Fruit fly (Drosophila melanogaster) whole organism, embryonic: Measurements from ENCODE around the gene CG31102.

Experiments used
- CG10147 ChIP-seq: fragments of 200-800 bp; sonication (Bioruptor generic); optimal IDR thresholded peaks from 2 replicates; lab custom pipeline; 2019; ENCODE audit warnings: missing biosample characterization, mild to moderate bottlenecking, missing genetic modification characterization, moderate library complexity
- CG11504 ChIP-seq: fragments of 200-800 bp; sonication (Bioruptor generic); optimal IDR thresholded peaks from 3 replicates; lab custom pipeline; 2019; ENCODE audit warnings: missing biosample characterization, mild to moderate bottlenecking, missing genetic modification characterization, moderate library complexity
- CG11695 ChIP-seq: fragments of 200-800 bp; sonication (Bioruptor generic); IDR thresholded peaks from 3 replicates; pipeline ENCODE4 v1.3.6; 2022; ENCODE audit warnings: missing biosample characterization, missing genetic modification characterization
- CG12071 ChIP-seq: fragments of 200-800 bp; sonication (Bioruptor generic); optimal IDR thresholded peaks from 3 replicates; lab custom pipeline; 2018; ENCODE audit warnings: missing biosample characterization, mild to moderate bottlenecking, missing genetic modification characterization
- CG13287 ChIP-seq: fragments of 200-800 bp; sonication (Bioruptor generic); IDR thresholded peaks from 2 replicates; pipeline ENCODE4 v1.3.6; 2022; ENCODE audit warnings: missing biosample characterization, missing genetic modification characterization; ENCODE audit not compliant: partially characterized antibody
- CG3065 ChIP-seq: fragments of 200-800 bp; sonication (Bioruptor generic); optimal IDR thresholded peaks from 2 replicates; lab custom pipeline; 2016; ENCODE audit warnings: missing biosample characterization, missing genetic modification characterization
- CG3163 ChIP-seq: fragments of 200-800 bp; sonication (Bioruptor generic); optimal IDR thresholded peaks from 3 replicates; lab custom pipeline; 2016; ENCODE audit warnings: missing biosample characterization, missing genetic modification characterization
- CG32767 ChIP-seq: fragments of 200-800 bp; sonication (Bioruptor generic); IDR thresholded peaks from 2 replicates; pipeline ENCODE4 v1.3.6; 2022; ENCODE audit warnings: missing biosample characterization, missing genetic modification characterization
- CG32772 ChIP-seq: fragments of 200-800 bp; sonication (Bioruptor generic); IDR thresholded peaks from 2 replicates; pipeline ENCODE4 v1.3.6; 2022; ENCODE audit warnings: missing biosample characterization, missing genetic modification characterization
- CG3407 ChIP-seq: fragments of 200-800 bp; sonication (Bioruptor generic); optimal IDR thresholded peaks from 2 replicates; lab custom pipeline; 2018; ENCODE audit warnings: missing biosample characterization, mild to moderate bottlenecking, missing genetic modification characterization
- CG4360 ChIP-seq: fragments of 200-800 bp; sonication (Bioruptor generic); IDR thresholded peaks from 2 replicates; pipeline ENCODE4 v1.3.6; 2022; ENCODE audit warnings: missing biosample characterization, missing genetic modification characterization
- CG6175 ChIP-seq: fragments of 200-800 bp; sonication (Bioruptor generic); IDR thresholded peaks from 3 replicates; pipeline ENCODE4 v1.3.6; 2022; ENCODE audit warnings: missing biosample characterization, missing genetic modification characterization
- CG6254 ChIP-seq: fragments of 200-800 bp; sonication (Bioruptor generic); optimal IDR thresholded peaks from 3 replicates; lab custom pipeline; 2017; ENCODE audit warnings: mild to moderate bottlenecking, missing biosample characterization, missing genetic modification reagents, missing genetic modification characterization
- CoRest ChIP-seq: fragments of 200-800 bp; sonication (Bioruptor generic); optimal IDR thresholded peaks from 3 replicates; lab custom pipeline; 2018; ENCODE audit warnings: missing biosample characterization, mild to moderate bottlenecking, missing genetic modification characterization, moderate library complexity
- CrebB ChIP-seq: fragments of 200-800 bp; sonication (Bioruptor generic); optimal IDR thresholded peaks from 3 replicates; lab custom pipeline; 2018; ENCODE audit warnings: missing biosample characterization, mild to moderate bottlenecking, missing genetic modification characterization
- Deaf1 ChIP-seq: fragments of 200-800 bp; optimal IDR thresholded peaks from 3 replicates; lab custom pipeline; 2019; ENCODE audit warnings: missing biosample characterization, mild to moderate bottlenecking, missing genetic modification characterization, moderate library complexity
- Dek ChIP-seq: fragments of 200-800 bp; sonication (Bioruptor generic); optimal IDR thresholded peaks from 3 replicates; lab custom pipeline; 2019; ENCODE audit warnings: missing biosample characterization, mild to moderate bottlenecking, missing genetic modification characterization, moderate library complexity
- Dip2 ChIP-seq: fragments of 200-800 bp; sonication (Bioruptor generic); IDR thresholded peaks from 2 replicates; pipeline ENCODE4 v1.3.6; 2022; ENCODE audit warnings: missing biosample characterization, missing genetic modification characterization
- Fer1 ChIP-seq: fragments of 200-800 bp; sonication (Bioruptor generic); optimal IDR thresholded peaks from 2 replicates; lab custom pipeline; 2017; ENCODE audit warnings: missing biosample characterization, mild to moderate bottlenecking, missing genetic modification characterization
- HmgZ ChIP-seq: fragments of 200-800 bp; sonication (Bioruptor generic); optimal IDR thresholded peaks from 2 replicates; lab custom pipeline; 2018; ENCODE audit warnings: missing biosample characterization, mild to moderate bottlenecking, missing genetic modification characterization
- PHDP ChIP-seq: fragments of 200-800 bp; sonication (Bioruptor generic); optimal IDR thresholded peaks from 3 replicates; lab custom pipeline; 2018; ENCODE audit warnings: missing biosample characterization, mild to moderate bottlenecking, missing genetic modification characterization, moderate library complexity
- Sin3A ChIP-seq: fragments of >200 bp; optimal IDR thresholded peaks from 2 replicates; lab custom pipeline; 2018
- Tbp ChIP-seq: fragments of >200 bp; optimal IDR thresholded peaks from 2 replicates; lab custom pipeline; 2018; ENCODE audit warnings: missing biosample characterization, missing genetic modification characterization
- Trl ChIP-seq, 3 experiments: fragments of >200 bp in 2 of 3; fragments of 200-800 bp in 1 of 3; sonication (Bioruptor generic) in 1 of 3; optimal IDR thresholded peaks; 2 replicates in 1 of 3; 3 replicates in 2 of 3; lab custom pipeline; 2016 to 2017; ENCODE audit warnings: missing biosample characterization in 1 of 3, missing genetic modification characterization in 1 of 3
- ara ChIP-seq: fragments of 200-800 bp; sonication (Bioruptor generic); IDR thresholded peaks from 2 replicates; pipeline ENCODE4 v1.3.6; 2022; ENCODE audit warnings: missing biosample characterization, missing genetic modification characterization
- bigmax ChIP-seq: fragments of 200-800 bp; sonication (Bioruptor generic); optimal IDR thresholded peaks from 2 replicates; lab custom pipeline; 2018; ENCODE audit warnings: missing biosample characterization, mild to moderate bottlenecking, missing genetic modification characterization
- cas ChIP-seq: fragments of 200-800 bp; sonication (Bioruptor generic); IDR thresholded peaks from 2 replicates; pipeline ENCODE4 v1.3.6; 2022; ENCODE audit warnings: missing biosample characterization, missing genetic modification characterization
- chinmo ChIP-seq: fragments of 200-800 bp; sonication (Bioruptor generic); IDR thresholded peaks from 4 replicates; pipeline ENCODE4 v1.3.6; 2022; ENCODE audit warnings: missing biosample characterization, missing genetic modification characterization; ENCODE audit not compliant: partially characterized antibody
- croc ChIP-seq: fragments of 200-800 bp; sonication (Bioruptor generic); conservative IDR thresholded peaks from 3 replicates; pipeline ENCODE4 v1.3.6; 2022; ENCODE audit warnings: missing biosample characterization, missing genetic modification characterization
- crol ChIP-seq: fragments of 200-800 bp; sonication (Bioruptor generic); IDR thresholded peaks from 2 replicates; pipeline ENCODE4 v1.3.6; 2022; ENCODE audit warnings: missing biosample characterization, missing genetic modification characterization
- dan ChIP-seq: fragments of 200-800 bp; sonication (Bioruptor generic); IDR thresholded peaks from 2 replicates; pipeline ENCODE4 v1.3.6; 2022; ENCODE audit warnings: missing biosample characterization, missing genetic modification characterization
- exex ChIP-seq: fragments of 200-800 bp; sonication (Bioruptor generic); optimal IDR thresholded peaks from 4 replicates; lab custom pipeline; 2018; ENCODE audit warnings: missing biosample characterization, mild to moderate bottlenecking, missing genetic modification characterization, moderate library complexity
- gce ChIP-seq: fragments of 200-800 bp; sonication (Bioruptor generic); IDR thresholded peaks from 3 replicates; pipeline ENCODE4 v1.3.6; 2022; ENCODE audit warnings: missing biosample characterization, missing genetic modification characterization
- grn ChIP-seq: fragments of 200-800 bp; sonication (Bioruptor generic); optimal IDR thresholded peaks from 3 replicates; lab custom pipeline; 2017; ENCODE audit warnings: missing biosample characterization, missing genetic modification characterization
- gro ChIP-seq: fragments of 200-800 bp; sonication (Bioruptor generic); optimal IDR thresholded peaks from 2 replicates; lab custom pipeline; 2016; ENCODE audit warnings: missing biosample characterization, missing genetic modification characterization
- hth ChIP-seq: fragments of >200 bp; optimal IDR thresholded peaks from 2 replicates; lab custom pipeline; 2017; ENCODE audit warnings: inconsistent platforms
- jing ChIP-seq: fragments of 200-800 bp; sonication (Bioruptor generic); optimal IDR thresholded peaks from 2 replicates; lab custom pipeline; 2018; ENCODE audit warnings: missing biosample characterization, mild to moderate bottlenecking, missing genetic modification characterization
- mld ChIP-seq: fragments of 200-800 bp; sonication (Bioruptor generic); IDR thresholded peaks from 3 replicates; pipeline ENCODE4 v1.3.6; 2022; ENCODE audit warnings: missing biosample characterization, missing genetic modification characterization; ENCODE audit not compliant: partially characterized antibody
- nom ChIP-seq: fragments of 200-800 bp; sonication (Bioruptor generic); optimal IDR thresholded peaks from 2 replicates; lab custom pipeline; 2017; ENCODE audit warnings: missing biosample characterization, missing genetic modification characterization, mild to moderate bottlenecking, moderate library complexity, missing genetic modification reagents
- row ChIP-seq: fragments of 200-800 bp; sonication (Bioruptor generic); IDR thresholded peaks from 3 replicates; pipeline ENCODE4 v1.3.6; 2022; ENCODE audit warnings: missing biosample characterization, missing genetic modification characterization
- sug ChIP-seq: fragments of 200-800 bp; optimal IDR thresholded peaks from 2 replicates; lab custom pipeline; 2019; ENCODE audit warnings: missing biosample characterization, mild to moderate bottlenecking, missing genetic modification characterization, moderate library complexity
- tx ChIP-seq: fragments of 200-800 bp; sonication (Bioruptor generic); optimal IDR thresholded peaks from 2 replicates; lab custom pipeline; 2016; ENCODE audit warnings: missing biosample characterization, missing genetic modification characterization
- wdn ChIP-seq: fragments of 200-800 bp; sonication (Bioruptor generic); IDR thresholded peaks from 2 replicates; pipeline ENCODE4 v1.3.6; 2022; ENCODE audit warnings: missing biosample characterization, missing genetic modification characterization
- wor ChIP-seq: fragments of 200-800 bp; sonication (Bioruptor generic); IDR thresholded peaks from 2 replicates; pipeline ENCODE4 v1.3.6; 2022; ENCODE audit warnings: missing biosample characterization, missing genetic modification characterization
- zen2 ChIP-seq: fragments of 200-800 bp; sonication (Bioruptor generic); IDR thresholded peaks from 3 replicates; pipeline ENCODE4 v1.3.6; 2022; ENCODE audit warnings: missing biosample characterization, missing genetic modification characterization; ENCODE audit not compliant: partially characterized antibody
- zfh1 ChIP-seq: fragments of 200-800 bp; sonication (Bioruptor generic); IDR thresholded peaks from 3 replicates; pipeline ENCODE4 v1.3.6; 2022; ENCODE audit warnings: missing biosample characterization, missing genetic modification characterization

CG31102 gene

DNA sequence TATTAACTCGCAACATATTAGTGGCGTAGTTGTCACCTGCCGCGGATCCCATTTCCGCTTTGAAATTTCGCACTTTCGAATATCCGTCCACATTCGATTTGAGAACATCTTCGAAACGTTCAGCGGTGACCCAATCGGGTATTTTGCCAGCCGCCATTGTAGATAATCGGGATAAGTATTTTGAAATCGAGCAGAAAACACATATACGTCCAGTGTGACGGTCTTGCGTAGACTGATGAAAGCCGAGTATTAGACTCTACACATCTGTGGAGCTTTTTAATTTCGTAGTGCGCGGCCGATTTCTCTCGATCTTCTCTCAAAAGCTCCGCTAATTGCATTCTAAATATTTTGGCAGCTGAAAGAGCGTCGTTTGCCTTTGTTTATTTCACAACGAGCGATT, 33.7 kb upstream of the CG31102 start, which contains the start of gene CHKov1 (continued):
- TF ChIP-seq CG6175 (no peak), gro (peak; percentile 0), CG10147 (no peak), sug (tag; lab: Kevin White, UChicago) (no peak), dan (no peak), bigmax (GFP tag; lab: Kevin White, UChicago) (no peak), CG32767 (GFP tag; lab: Robert Waterston, UW) (no peak), CG13287 (GFP tag; lab: Robert Waterston, UW) (peak; percentile 13; the same call in 1 of the 2 replicates), jing (no peak), hth (lab: Kevin White, UChicago) (no peak), CG3407 (no peak), Fer1 (GFP tag; lab: Kevin White, UChicago) (no peak), Sin3A (lab: Kevin White, UChicago) (no peak), tx (GFP tag; lab: Kevin White, UChicago) (no peak), HmgZ (peak; percentile 26), CrebB (tag; lab: Kevin White, UChicago) (peak; percentile 26), wor (GFP tag; lab: Robert Waterston, UW) (no peak), CG32772 (no peak), PHDP (tag; lab: Kevin White, UChicago) (no peak), exex (peak; percentile 41)

dm6 chr3R:25328540-25328939, 33.1 kb upstream of the CG31102 start:
- TF ChIP-seq row (GFP tag; lab: Robert Waterston, UW): 0 out of 3 replicates have a peak, but pooled peaks have one; percentile 6
- TF ChIP-seq chinmo (GFP tag; lab: Robert Waterston, UW): peak; percentile 59; the same call in 2 of the 4 replicates
- TF ChIP-seq gce: 0 out of 3 replicates have a peak, but pooled peaks have one; percentile 20
- peak; percentile 90 for TF ChIP-seq crol (GFP tag; lab: Robert Waterston, UW)
- 0 out of 3 replicates have a peak, but pooled peaks have one; percentile 16 for TF ChIP-seq zen2 (GFP tag; lab: Robert Waterston, UW)

DNA sequence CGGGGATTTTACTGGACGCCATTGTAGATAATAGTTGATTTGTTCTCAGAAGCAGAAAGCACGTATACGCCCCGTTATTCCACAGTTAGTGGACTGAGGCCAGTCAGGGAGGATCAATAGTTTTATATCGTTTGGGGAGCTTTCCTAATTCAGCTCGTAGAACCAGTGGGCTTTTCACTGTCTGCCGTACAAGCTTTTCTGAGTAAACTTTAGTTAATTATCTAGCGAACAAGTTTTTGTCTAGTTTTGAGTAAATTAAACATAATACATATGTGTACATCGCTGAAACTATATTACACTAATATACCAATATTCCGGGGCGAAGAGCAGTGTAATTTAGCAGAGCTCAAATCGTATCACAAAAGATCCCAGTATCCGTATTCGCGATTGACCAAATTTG, 27.3 kb upstream of the CG31102 start, which contains the start of gene CG10562:
CG10562 (minus strand) TSS at position 101 of the 400 bp plus-strand sequence.
- TF ChIP-seq Tbp (GFP tag; lab: Kevin White, UChicago): no peak
- no peak for TF ChIP-seq CG11504 (tag; lab: Kevin White, UChicago)
- TF ChIP-seq exex: peak; percentile 20

dm6 chr3R:25321681-25322080, 26.3 kb upstream of the CG31102 start:
- TF ChIP-seq exex (peak; percentile 65), Dek (tag; lab: Kevin White, UChicago) (no peak)

dm6 chr3R:25320898-25321297, 25.5 kb upstream of the CG31102 start:
- TF ChIP-seq cas (GFP tag; lab: Robert Waterston, UW) (no peak), wdn (GFP tag; lab: Robert Waterston, UW) (no peak), CG3065 (GFP tag; lab: Kevin White, UChicago) (no peak), zfh1 (no peak), CG11695 (GFP tag; lab: Robert Waterston, UW) (no peak), sug (tag; lab: Kevin White, UChicago) (peak; percentile 86), grn (GFP tag; lab: Kevin White, UChicago) (peak; percentile 69), Trl (optimal IDR thresholded peaks at IDR 0.05; lab: Kevin White, UChicago) (peak in 1 of 2 experiments; percentile 1), Trl (GFP tag; optimal IDR thresholded peaks at IDR 0.05; lab: Kevin White, UChicago) (no peak), CG3163 (GFP tag; lab: Kevin White, UChicago) (no peak), Deaf1 (tag; lab: Kevin White, UChicago) (no peak), CG6254 (GFP tag; lab: Kevin White, UChicago) (no peak), ara (GFP tag; lab: Robert Waterston, UW) (no peak), CG4360 (GFP tag; lab: Robert Waterston, UW) (no peak), mld (no peak), Dip2 (GFP tag; lab: Robert Waterston, UW) (no peak), nom (GFP tag; lab: Kevin White, UChicago) (no peak), CG12071 (GFP tag; lab: Kevin White, UChicago) (no peak), CoRest (no peak), exex (peak; percentile 84), croc (GFP tag; lab: Robert Waterston, UW) (no peak)
